Worm (Caenorhabditis elegans) whole organism, early embryonic: Measurements from ENCODE around the gene K08D10.14.
"Not testable (repeated sequence)": the region's sequence is repeated elsewhere in the genome, so short reads cannot be mapped to it uniquely, and the experiment has no call there.

Source experiments
- B0310.2 ChIP-seq: sonication (generic microtip); optimal IDR thresholded peaks from 2 replicates; lab custom pipeline; 2016; ENCODE audit warnings: mild to moderate bottlenecking, missing genetic modification characterization, missing compliant biosample characterization
- aly-1 ChIP-seq: sonication (generic microtip); optimal IDR thresholded peaks from 2 replicates; lab custom pipeline; 2016; ENCODE audit warnings: missing genetic modification characterization, missing compliant biosample characterization
- ceh-36 ChIP-seq: sonication (generic microtip); optimal IDR thresholded peaks from 2 replicates; lab custom pipeline; 2016; ENCODE audit warnings: missing genetic modification characterization, inconsistent platforms, missing compliant biosample characterization
- hnd-1 ChIP-seq: sonication (generic microtip); optimal IDR thresholded peaks from 2 replicates; lab custom pipeline; 2016; ENCODE audit warnings: missing genetic modification characterization, missing compliant biosample characterization
- tbx-37 ChIP-seq: fragments of 200-800 bp; sonication (Bioruptor generic); conservative IDR thresholded peaks from 2 replicates; pipeline ENCODE4 v1.3.6; 2022; ENCODE audit warnings: missing genetic modification reagents, missing genetic modification characterization, missing compliant biosample characterization

DNA sequence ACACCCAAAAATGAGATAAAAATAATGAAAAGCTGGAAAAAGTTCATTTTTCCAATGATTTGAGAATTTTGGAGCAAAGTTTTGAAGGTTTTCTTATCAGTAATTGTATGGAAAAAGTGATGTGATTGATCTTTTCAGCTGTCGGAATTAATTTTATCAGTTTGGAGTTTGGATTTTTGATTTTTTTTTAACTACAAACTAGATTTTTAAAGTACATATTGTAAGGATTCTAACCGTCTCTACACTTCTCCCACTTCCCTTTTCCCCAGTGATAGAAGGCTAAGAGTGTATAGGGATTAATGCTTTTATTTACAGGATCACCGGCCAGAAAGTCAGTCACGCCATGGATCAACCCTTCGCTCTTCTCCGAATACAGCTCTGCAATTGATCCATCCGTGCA, 29.1 kb upstream of the K08D10.14 start, which contains the start of gene F49F1.7:
- TF ChIP-seq tbx-37 (GFP tag; lab: Robert Waterston, UW); hnd-1 (tag; lab: Kevin White, UChicago); aly-1 (tag; lab: Kevin White, UChicago); ceh-36; B0310.2 (tag; lab: Kevin White, UChicago): not testable (repeated sequence)
